Fruit fly (Drosophila melanogaster) whole organism, prepupa: ENCODE data around the gene CG5762.

Source experiments
- Blimp-1 ChIP-seq: fragments of 200-800 bp; sonication (Bioruptor generic); optimal IDR thresholded peaks from 3 replicates; lab custom pipeline; 2017; ENCODE audit warnings: missing biosample characterization, missing genetic modification characterization, mild to moderate bottlenecking, moderate library complexity, missing genetic modification reagents
- CG11294 ChIP-seq: fragments of 200-800 bp; sonication (Bioruptor generic); IDR thresholded peaks from 2 replicates; pipeline ENCODE4 v1.3.6; 2022; ENCODE audit warnings: missing biosample characterization, missing genetic modification characterization
- CG6163 ChIP-seq: fragments of 200-800 bp; sonication (Bioruptor generic); IDR thresholded peaks from 3 replicates; pipeline ENCODE4 v1.3.6; 2022; ENCODE audit warnings: missing biosample characterization, missing genetic modification characterization
- CG6854 ChIP-seq: fragments of 200-800 bp; sonication (Bioruptor generic); optimal IDR thresholded peaks from 2 replicates; lab custom pipeline; 2017; ENCODE audit warnings: missing biosample characterization, mild to moderate bottlenecking, missing genetic modification characterization
- Gug ChIP-seq: fragments of 200-800 bp; sonication (Bioruptor generic); IDR thresholded peaks from 2 replicates; pipeline ENCODE4 v1.3.6; 2022; ENCODE audit warnings: missing biosample characterization, missing genetic modification characterization
- Hr39 ChIP-seq: fragments of 200-800 bp; sonication (Bioruptor generic); optimal IDR thresholded peaks from 2 replicates; lab custom pipeline; 2016; ENCODE audit warnings: missing biosample characterization, missing genetic modification characterization
- Hr4 ChIP-seq: fragments of 200-800 bp; sonication (Bioruptor generic); optimal IDR thresholded peaks from 3 replicates; lab custom pipeline; 2016; ENCODE audit warnings: missing biosample characterization, missing genetic modification characterization
- OdsH ChIP-seq: fragments of 200-800 bp; sonication (Bioruptor generic); optimal IDR thresholded peaks from 3 replicates; lab custom pipeline; 2016; ENCODE audit warnings: missing biosample characterization, missing genetic modification characterization
- acj6 ChIP-seq: fragments of 200-800 bp; sonication (Bioruptor generic); optimal IDR thresholded peaks from 3 replicates; lab custom pipeline; 2016; ENCODE audit warnings: missing biosample characterization, missing genetic modification characterization
- esn ChIP-seq: fragments of 200-800 bp; sonication (Bioruptor generic); optimal IDR thresholded peaks from 2 replicates; lab custom pipeline; 2016; ENCODE audit warnings: missing biosample characterization, mild to moderate bottlenecking, missing genetic modification characterization, moderate library complexity
- net ChIP-seq: fragments of 200-800 bp; sonication (Bioruptor generic); optimal IDR thresholded peaks from 3 replicates; lab custom pipeline; 2016; ENCODE audit warnings: missing biosample characterization, missing genetic modification characterization
- salr ChIP-seq, 2 experiments: fragments of 200-800 bp; sonication (Bioruptor generic); optimal IDR thresholded peaks; 3 replicates each; lab custom pipeline; 2016 to 2018; ENCODE audit warnings: missing biosample characterization in 2 of 2, missing genetic modification characterization in 2 of 2, mild to moderate bottlenecking in 1 of 2
- spab ChIP-seq: fragments of 200-800 bp; sonication (Bioruptor generic); optimal IDR thresholded peaks from 2 replicates; lab custom pipeline; 2017; ENCODE audit warnings: missing biosample characterization, mild to moderate bottlenecking, missing genetic modification characterization, missing genetic modification reagents

dm6 chr3R:24336622-24337021, 24.9 kb downstream of the CG5762 start, which contains the start of gene CG6432:
- TF ChIP-seq CG6854 (GFP tag; lab: Kevin White, UChicago): no peak
- TF ChIP-seq OdsH: no peak
- no peak for TF ChIP-seq acj6 (GFP tag; lab: Kevin White, UChicago)
- no peak for TF ChIP-seq Hr4
- TF ChIP-seq net: no peak
- no peak for TF ChIP-seq CG11294 (GFP tag; lab: Robert Waterston, UW)
- TF ChIP-seq Blimp-1: no peak
- TF ChIP-seq Gug (GFP tag; lab: Robert Waterston, UW): no peak
- TF ChIP-seq CG6163 (GFP tag; lab: Robert Waterston, UW): no peak
- TF ChIP-seq Hr39: no peak
- no peak for TF ChIP-seq salr (GFP tag; optimal IDR thresholded peaks at IDR 0.05; lab: Kevin White, UChicago)
- no peak for TF ChIP-seq spab (GFP tag; lab: Kevin White, UChicago)
- no peak for TF ChIP-seq esn (GFP tag; lab: Kevin White, UChicago)
